Worm (Caenorhabditis elegans) whole organism, L2 larva: ENCODE data around the gene grl-7.

Experiments
- F13H6.1 ChIP-seq: sonication (generic microtip); optimal IDR thresholded peaks from 2 replicates; lab custom pipeline; 2016; ENCODE audit warnings: missing genetic modification characterization, missing compliant biosample characterization
- R02D3.7 ChIP-seq: fragments of 150-350 bp; optimal IDR thresholded peaks from 2 replicates; lab custom pipeline; 2014; ENCODE audit warnings: missing biosample characterization, missing genetic modification characterization
- Y55F3AM.14 ChIP-seq: fragments of 200-800 bp; sonication (Bioruptor generic); optimal IDR thresholded peaks from 2 replicates; lab custom pipeline; 2018; ENCODE audit warnings: mild to moderate bottlenecking, missing genetic modification characterization, missing compliant biosample characterization
- ceh-82 ChIP-seq: fragments of 150-350 bp; optimal IDR thresholded peaks from 2 replicates; lab custom pipeline; 2014; ENCODE audit warnings: missing biosample characterization, missing genetic modification characterization
- dmd-4 ChIP-seq: sonication (generic microtip); optimal IDR thresholded peaks from 2 replicates; lab custom pipeline; 2017; ENCODE audit warnings: missing biosample characterization, missing genetic modification characterization
- elt-3 ChIP-seq: sonication (generic microtip); optimal IDR thresholded peaks from 2 replicates; lab custom pipeline; 2017; ENCODE audit warnings: missing biosample characterization, missing genetic modification characterization
- fos-1 ChIP-seq: fragments of 150-350 bp; optimal IDR thresholded peaks from 2 replicates; lab custom pipeline; 2014; ENCODE audit warnings: missing biosample characterization, missing genetic modification characterization
- nhr-11 ChIP-seq: fragments of 150-350 bp; optimal IDR thresholded peaks from 2 replicates; lab custom pipeline; 2014; ENCODE audit warnings: missing biosample characterization, missing genetic modification characterization
- nhr-23 ChIP-seq: fragments of 150-350 bp; optimal IDR thresholded peaks from 2 replicates; lab custom pipeline; 2014; ENCODE audit warnings: missing biosample characterization, missing genetic modification reagents, missing genetic modification characterization
- unc-62 ChIP-seq: fragments of 150-350 bp; optimal IDR thresholded peaks from 2 replicates; lab custom pipeline; 2014; ENCODE audit warnings: missing biosample characterization, missing genetic modification reagents, missing genetic modification characterization
- ztf-4 ChIP-seq: fragments of 150-350 bp; optimal IDR thresholded peaks from 2 replicates; lab custom pipeline; 2014; ENCODE audit warnings: missing biosample characterization, missing genetic modification characterization

DNA sequence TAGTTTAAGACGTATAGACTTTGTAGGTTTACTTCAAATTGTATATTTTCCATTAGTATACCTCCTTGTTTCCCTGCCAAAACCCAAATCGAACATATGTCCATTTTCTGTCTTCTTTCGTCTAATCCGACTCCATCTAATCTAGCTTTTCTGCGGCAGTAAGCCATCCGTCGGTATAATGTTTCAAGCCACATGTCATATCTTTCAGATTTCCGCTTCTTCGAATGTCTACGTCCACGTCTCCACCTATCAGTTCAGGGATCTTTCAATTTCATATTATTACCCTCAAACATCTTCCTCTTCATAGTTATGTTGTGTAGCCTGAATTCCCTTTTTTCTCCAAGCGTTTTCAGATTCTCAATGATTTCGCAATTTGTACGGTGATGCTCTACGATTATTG, 2.7 kb downstream of the grl-7 start:
- TF ChIP-seq unc-62 (no peak), nhr-11 (tag; lab: Kevin White, UChicago) (no peak), Y55F3AM.14 (no peak), dmd-4 (tag; lab: Kevin White, UChicago) (no peak), nhr-23 (tag; lab: Kevin White, UChicago) (no peak), F13H6.1 (tag; lab: Kevin White, UChicago) (no peak), ztf-4 (tag; lab: Kevin White, UChicago) (no peak), elt-3 (tag; lab: Kevin White, UChicago) (no peak), ceh-82 (tag; lab: Kevin White, UChicago) (no peak), fos-1 (tag; lab: Kevin White, UChicago) (no peak), R02D3.7 (tag; lab: Kevin White, UChicago) (no peak)
